Fruit fly (Drosophila melanogaster): ENCODE measurements around the gene CG33223.

- TF ChIP-seq Myc (optimal IDR thresholded peaks at IDR 0.05) (no peak), h (optimal IDR thresholded peaks at IDR 0.05) (no peak), psq (optimal IDR thresholded peaks at IDR 0.05) (no peak)
Observed at dm6 chrX:8452163-8452562, 31.5 kb downstream of the CG33223 start.

All from Kc167 (cell line).